Worm (Caenorhabditis elegans) whole organism, L3 larva: Measurements from ENCODE around the gene T13F2.4.
A peak's percentile ranks its signal among the peaks of the same experiment; 100 is the strongest.

ENCODE experiments used
- R02D3.7 ChIP-seq: fragments of 150-350 bp; optimal IDR thresholded peaks from 2 replicates; lab custom pipeline; 2014; ENCODE audit warnings: missing biosample characterization, missing genetic modification characterization
- ZK546.5 ChIP-seq: sonication (generic microtip); optimal IDR thresholded peaks from 2 replicates; lab custom pipeline; 2017; ENCODE audit warnings: missing biosample characterization, missing genetic modification characterization
- aly-2 ChIP-seq: fragments of 150-350 bp; optimal IDR thresholded peaks from 2 replicates; lab custom pipeline; 2014; ENCODE audit warnings: missing biosample characterization, missing genetic modification characterization
- ama-1 ChIP-seq: fragments of 150-350 bp; optimal IDR thresholded peaks from 2 replicates; lab custom pipeline; 2018
- ceh-82 ChIP-seq: fragments of 150-350 bp; optimal IDR thresholded peaks from 2 replicates; lab custom pipeline; 2014; ENCODE audit warnings: missing biosample characterization, missing genetic modification characterization
- daf-12 ChIP-seq: fragments of 150-350 bp; optimal IDR thresholded peaks from 2 replicates; lab custom pipeline; 2014; ENCODE audit warnings: missing biosample characterization, missing genetic modification reagents, missing genetic modification characterization
- egl-5 ChIP-seq: fragments of 150-350 bp; optimal IDR thresholded peaks from 2 replicates; lab custom pipeline; 2017; ENCODE audit warnings: missing biosample characterization, missing genetic modification reagents, missing genetic modification characterization, inconsistent platforms
- elt-2 ChIP-seq: sonication (generic microtip); optimal IDR thresholded peaks from 2 replicates; lab custom pipeline; 2016; ENCODE audit warnings: missing genetic modification reagents, mild to moderate bottlenecking, missing genetic modification characterization, missing compliant biosample characterization
- fkh-10 ChIP-seq: sonication (generic microtip); optimal IDR thresholded peaks from 2 replicates; lab custom pipeline; 2017; ENCODE audit warnings: missing biosample characterization, missing genetic modification reagents, missing genetic modification characterization
- fkh-2 ChIP-seq: fragments of 150-350 bp; optimal IDR thresholded peaks from 2 replicates; lab custom pipeline; 2014; ENCODE audit warnings: missing biosample characterization, missing genetic modification reagents, missing genetic modification characterization
- hmg-11 ChIP-seq: sonication (generic microtip); optimal IDR thresholded peaks from 2 replicates; lab custom pipeline; 2016; ENCODE audit warnings: missing genetic modification characterization, missing compliant biosample characterization
- jun-1 ChIP-seq: fragments of 150-350 bp; optimal IDR thresholded peaks from 2 replicates; lab custom pipeline; 2014; ENCODE audit warnings: missing biosample characterization, missing genetic modification reagents, missing genetic modification characterization
- lin-15B ChIP-seq: fragments of 150-350 bp; optimal IDR thresholded peaks from 2 replicates; lab custom pipeline; 2014; ENCODE audit warnings: missing biosample characterization, missing genetic modification characterization
- lin-39 ChIP-seq: fragments of 150-350 bp; optimal IDR thresholded peaks from 2 replicates; lab custom pipeline; 2018; ENCODE audit warnings: missing biosample characterization, missing genetic modification reagents, missing genetic modification characterization
- lsy-12 ChIP-seq: sonication (generic microtip); optimal IDR thresholded peaks from 2 replicates; lab custom pipeline; 2016; ENCODE audit warnings: mild to moderate bottlenecking, missing genetic modification characterization, missing compliant biosample characterization
- mdl-1 ChIP-seq: fragments of 150-350 bp; optimal IDR thresholded peaks from 2 replicates; lab custom pipeline; 2014; ENCODE audit warnings: missing biosample characterization, missing genetic modification characterization
- mml-1 ChIP-seq: fragments of 150-350 bp; sonication (generic microtip); optimal IDR thresholded peaks from 3 replicates; lab custom pipeline; 2014; ENCODE audit warnings: missing biosample characterization, missing genetic modification characterization
- nfya-1 ChIP-seq: sonication (generic microtip); optimal IDR thresholded peaks from 2 replicates; lab custom pipeline; 2017; ENCODE audit warnings: missing genetic modification characterization, mild to moderate bottlenecking, missing compliant biosample characterization, antibody characterized with exemption, moderate library complexity; ENCODE audit not compliant: insufficient read depth
- nhr-11 ChIP-seq: fragments of 150-350 bp; optimal IDR thresholded peaks from 2 replicates; lab custom pipeline; 2014; ENCODE audit warnings: missing biosample characterization, missing genetic modification characterization
- nhr-12 ChIP-seq: fragments of 150-350 bp; optimal IDR thresholded peaks from 2 replicates; lab custom pipeline; 2014; ENCODE audit warnings: missing biosample characterization, missing genetic modification characterization
- nhr-23 ChIP-seq: fragments of 150-350 bp; optimal IDR thresholded peaks from 2 replicates; lab custom pipeline; 2014; ENCODE audit warnings: missing biosample characterization, missing genetic modification reagents, missing genetic modification characterization
- nhr-237 ChIP-seq: fragments of 150-350 bp; optimal IDR thresholded peaks from 2 replicates; lab custom pipeline; 2014; ENCODE audit warnings: missing biosample characterization, missing genetic modification characterization
- nhr-25 ChIP-seq: sonication (generic microtip); optimal IDR thresholded peaks from 2 replicates; lab custom pipeline; 2017; ENCODE audit warnings: missing biosample characterization, missing genetic modification characterization
- nhr-43 ChIP-seq: sonication (generic microtip); optimal IDR thresholded peaks from 2 replicates; lab custom pipeline; 2016; ENCODE audit warnings: mild to moderate bottlenecking, missing genetic modification characterization, missing compliant biosample characterization; ENCODE audit not compliant: poor library complexity, severe bottlenecking
- nhr-76 ChIP-seq: fragments of 150-350 bp; sonication (generic microtip); optimal IDR thresholded peaks from 5 replicates; lab custom pipeline; 2014; ENCODE audit warnings: missing biosample characterization, missing genetic modification characterization
- pha-4 ChIP-seq: fragments of 150-350 bp; optimal IDR thresholded peaks from 2 replicates; lab custom pipeline; 2014; ENCODE audit warnings: missing biosample characterization, missing genetic modification reagents, missing genetic modification characterization
- pqm-1 ChIP-seq: fragments of 150-350 bp; optimal IDR thresholded peaks from 2 replicates; lab custom pipeline; 2017; ENCODE audit warnings: missing biosample characterization, missing genetic modification characterization, inconsistent platforms
- sea-2 ChIP-seq: fragments of 150-350 bp; sonication (generic microtip); optimal IDR thresholded peaks from 4 replicates; lab custom pipeline; 2014; ENCODE audit warnings: missing biosample characterization, missing genetic modification reagents, missing genetic modification characterization
- skn-1 ChIP-seq: fragments of 150-350 bp; optimal IDR thresholded peaks from 2 replicates; lab custom pipeline; 2014; ENCODE audit warnings: missing biosample characterization, missing genetic modification characterization
- snpc-4 ChIP-seq: fragments of 150-350 bp; optimal IDR thresholded peaks from 2 replicates; lab custom pipeline; 2014; ENCODE audit warnings: missing biosample characterization, missing genetic modification characterization
- tbx-2 ChIP-seq: sonication (generic microtip); optimal IDR thresholded peaks from 2 replicates; lab custom pipeline; 2016; ENCODE audit warnings: mild to moderate bottlenecking, missing genetic modification characterization, missing compliant biosample characterization
- unc-62 ChIP-seq: fragments of 150-350 bp; sonication (generic microtip); optimal IDR thresholded peaks from 4 replicates; lab custom pipeline; 2014; ENCODE audit warnings: missing biosample characterization, missing genetic modification reagents, missing genetic modification characterization
- zag-1 ChIP-seq: fragments of 150-350 bp; optimal IDR thresholded peaks from 2 replicates; lab custom pipeline; 2014; ENCODE audit warnings: missing biosample characterization, missing genetic modification characterization

T13F2.4 gene

ce11 chrIV:9790708-9791107 is 1.1 kb downstream of the T13F2.4 start:
- TF ChIP-seq hmg-11 (tag; lab: Kevin White, UChicago) (no peak), ceh-82 (tag; lab: Kevin White, UChicago) (no peak), unc-62 (GFP tag; lab: Kevin White, UChicago) (peak; percentile 68), nhr-76 (tag; lab: Kevin White, UChicago) (no peak), lsy-12 (tag; lab: Kevin White, UChicago) (no peak), lin-39 (peak; percentile 60), nhr-25 (peak; percentile 36), aly-2 (tag; lab: Kevin White, UChicago) (no peak)

ce11 chrIV:9795250-9795649 is 5.7 kb downstream of the T13F2.4 start:
- TF ChIP-seq nhr-11 (tag; lab: Kevin White, UChicago) (no peak), pqm-1 (tag; lab: Kevin White, UChicago) (no peak), ama-1 (no peak), nhr-23 (tag; lab: Kevin White, UChicago) (no peak), nhr-12 (tag; lab: Kevin White, UChicago) (no peak), mml-1 (tag; lab: Kevin White, UChicago) (no peak), skn-1 (tag; lab: Kevin White, UChicago) (no peak)

ce11 chrIV:9796494-9796893 is 6.9 kb downstream of the T13F2.4 start, which contains the start of gene pis-1:
pis-1 (minus strand) TSS chrIV:9796594.
- no peak for TF ChIP-seq skn-1 (tag; lab: Kevin White, UChicago)
- no peak for TF ChIP-seq egl-5 (tag; lab: Kevin White, UChicago)
- no peak for TF ChIP-seq nhr-12 (tag; lab: Kevin White, UChicago)
- TF ChIP-seq fkh-10 (GFP tag; lab: Kevin White, UChicago): no peak
- TF ChIP-seq daf-12 (tag; lab: Kevin White, UChicago): no peak
- no peak for TF ChIP-seq hmg-11 (tag; lab: Kevin White, UChicago)
- TF ChIP-seq nhr-11 (tag; lab: Kevin White, UChicago): no peak
- no peak for TF ChIP-seq nhr-76 (tag; lab: Kevin White, UChicago)
- no peak for TF ChIP-seq fkh-2 (tag; lab: Kevin White, UChicago)
- no peak for TF ChIP-seq snpc-4
- TF ChIP-seq R02D3.7: no peak
- TF ChIP-seq jun-1 (tag; lab: Kevin White, UChicago): no peak

- TF ChIP-seq ZK546.5 (tag; lab: Kevin White, UChicago) (no peak), lin-15B (tag; lab: Kevin White, UChicago) (peak; percentile 20), nfya-1 (no peak), pqm-1 (tag; lab: Kevin White, UChicago) (peak; percentile 59), elt-2 (tag; lab: Kevin White, UChicago) (peak; percentile 69), nhr-43 (tag; lab: Kevin White, UChicago) (peak; percentile 2)
Observed at ce11 chrIV:9797304-9798003, 7.9 kb downstream of the T13F2.4 start, which contains the start of gene T13F2.2. T13F2.2 (minus strand) TSS chrIV:9797354.

ce11 chrIV:9798307-9798706 is 8.7 kb downstream of the T13F2.4 start:
- TF ChIP-seq fkh-2 (tag; lab: Kevin White, UChicago) (no peak), elt-2 (tag; lab: Kevin White, UChicago) (peak; percentile 23), hmg-11 (tag; lab: Kevin White, UChicago) (no peak), mdl-1 (tag; lab: Kevin White, UChicago) (no peak), nhr-43 (tag; lab: Kevin White, UChicago) (no peak), tbx-2 (tag; lab: Kevin White, UChicago) (no peak), pha-4 (tag; lab: Kevin White, UChicago) (no peak), lsy-12 (tag; lab: Kevin White, UChicago) (no peak), daf-12 (tag; lab: Kevin White, UChicago) (no peak)
- TF ChIP-seq, all 47 proteins: peak for 1

- TF ChIP-seq sea-2 (GFP tag; lab: Kevin White, UChicago): no peak
- no peak for TF ChIP-seq fkh-2 (tag; lab: Kevin White, UChicago)
- TF ChIP-seq nhr-237 (tag; lab: Kevin White, UChicago): no peak
- TF ChIP-seq hmg-11 (tag; lab: Kevin White, UChicago): no peak
- TF ChIP-seq unc-62 (GFP tag; lab: Kevin White, UChicago): no peak
- TF ChIP-seq elt-2 (tag; lab: Kevin White, UChicago): no peak
- no peak for TF ChIP-seq ama-1
- no peak for TF ChIP-seq lin-15B (tag; lab: Kevin White, UChicago)
- no peak for TF ChIP-seq zag-1 (tag; lab: Kevin White, UChicago)
Observed at ce11 chrIV:9799129-9799528, 9.5 kb downstream of the T13F2.4 start, which contains the start of gene fat-4. fat-4 (plus strand) TSS chrIV:9799429.
